Worm (Caenorhabditis elegans) whole organism, L4 larva: ENCODE measurements around the gene ssq-1.

Experiments used
- F37D6.2 ChIP-seq: sonication (generic microtip); optimal IDR thresholded peaks from 2 replicates; lab custom pipeline; 2016; ENCODE audit warnings: mild to moderate bottlenecking, missing genetic modification characterization, missing compliant biosample characterization
- ZK546.5 ChIP-seq, 2 experiments: sonication (generic microtip); optimal IDR thresholded peaks; 2 replicates each; lab custom pipeline; 2017; ENCODE audit warnings: missing biosample characterization in 2 of 2, missing genetic modification characterization in 2 of 2
- ceh-62 ChIP-seq: sonication (generic microtip); optimal IDR thresholded peaks from 2 replicates; lab custom pipeline; 2017; ENCODE audit warnings: missing biosample characterization, missing genetic modification characterization
- daf-16 ChIP-seq, 3 experiments: sonication (generic microtip); optimal IDR thresholded peaks; 2 replicates each; lab custom pipeline; 2016 to 2017; ENCODE audit warnings: missing genetic modification characterization in 3 of 3, missing genetic modification reagents in 3 of 3, mild to moderate bottlenecking in 2 of 3, missing compliant biosample characterization in 2 of 3, missing biosample characterization in 1 of 3, moderate library complexity in 1 of 3
- fos-1 ChIP-seq: fragments of 150-350 bp; optimal IDR thresholded peaks from 2 replicates; lab custom pipeline; 2014; ENCODE audit warnings: missing biosample characterization, missing genetic modification characterization
- hif-1 ChIP-seq, 2 experiments: sonication (generic microtip); optimal IDR thresholded peaks; 2 replicates each; lab custom pipeline; 2016 to 2017; ENCODE audit warnings: missing compliant biosample characterization in 2 of 2, missing genetic modification characterization in 2 of 2, missing genetic modification reagents in 2 of 2, missing genotype in 2 of 2, mild to moderate bottlenecking in 1 of 2
- hlh-30 ChIP-seq: sonication (generic microtip); optimal IDR thresholded peaks from 2 replicates; lab custom pipeline; 2017; ENCODE audit warnings: antibody characterized with exemption, mild to moderate bottlenecking, missing genetic modification characterization, missing compliant biosample characterization; ENCODE audit not compliant: insufficient read depth
- nhr-77 ChIP-seq: fragments of 150-350 bp; optimal IDR thresholded peaks from 2 replicates; lab custom pipeline; 2014; ENCODE audit warnings: missing biosample characterization, missing genetic modification characterization
- skn-1 ChIP-seq: fragments of 150-350 bp; optimal IDR thresholded peaks from 2 replicates; lab custom pipeline; 2014; ENCODE audit warnings: missing biosample characterization, missing genetic modification characterization
- unc-39 ChIP-seq: sonication (generic microtip); optimal IDR thresholded peaks from 2 replicates; lab custom pipeline; 2017; ENCODE audit warnings: missing biosample characterization, missing genetic modification characterization
- zag-1 ChIP-seq: fragments of 150-350 bp; optimal IDR thresholded peaks from 2 replicates; lab custom pipeline; 2014; ENCODE audit warnings: missing biosample characterization, missing genetic modification characterization

DNA sequence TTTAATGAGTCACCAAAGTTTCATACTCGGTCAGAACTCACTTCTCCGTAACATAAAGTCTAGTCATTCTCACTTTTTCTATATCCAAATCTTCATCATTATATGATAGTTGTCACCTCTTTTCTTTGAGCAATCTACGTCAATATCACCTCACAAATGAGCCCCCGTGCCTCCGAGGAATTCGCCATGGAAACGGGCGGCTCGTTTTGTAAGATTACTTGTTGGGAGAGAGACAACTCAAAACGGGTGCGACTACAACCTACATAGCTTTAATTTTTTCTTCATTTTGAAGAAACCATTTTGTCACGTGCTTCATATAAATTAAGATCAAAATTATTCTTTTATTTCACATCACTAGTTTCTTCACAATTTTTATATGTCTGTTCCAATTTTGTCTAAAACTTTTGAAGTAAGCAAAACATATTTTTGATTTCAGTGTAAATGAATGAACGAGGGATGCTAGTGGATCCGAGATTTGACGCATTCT, 26.6 kb downstream of the ssq-1 start, which contains the start of gene nhr-4:
- TF ChIP-seq hif-1 (tag; optimal IDR thresholded peaks at IDR 0.05; lab: Kevin White, UChicago) (no peak), unc-39 (tag; lab: Kevin White, UChicago) (no peak), daf-16 (GFP tag; optimal IDR thresholded peaks at IDR 0.05; lab: Kevin White, UChicago) (no peak), daf-16 (tag; optimal IDR thresholded peaks at IDR 0.05; lab: Kevin White, UChicago) (no peak), skn-1 (tag; lab: Kevin White, UChicago) (no peak), zag-1 (tag; lab: Kevin White, UChicago) (no peak), ZK546.5 (tag; optimal IDR thresholded peaks at IDR 0.05; lab: Kevin White, UChicago) (no peak), hlh-30 (tag; lab: Kevin White, UChicago) (no peak), nhr-77 (tag; lab: Kevin White, UChicago) (no peak), ceh-62 (no peak), fos-1 (no peak), F37D6.2 (no peak)
